Worm (Caenorhabditis elegans) whole organism, L3 larva: ENCODE data around the gene arx-3.
A peak's percentile ranks its signal among the peaks of the same experiment; 100 is the strongest.

Source experiments
- R02D3.7 ChIP-seq: fragments of 150-350 bp; optimal IDR thresholded peaks from 2 replicates; lab custom pipeline; 2014; ENCODE audit warnings: missing biosample characterization, missing genetic modification characterization
- ZK546.5 ChIP-seq: sonication (generic microtip); optimal IDR thresholded peaks from 2 replicates; lab custom pipeline; 2017; ENCODE audit warnings: missing biosample characterization, missing genetic modification characterization
- ceh-16 ChIP-seq: sonication (generic microtip); optimal IDR thresholded peaks from 2 replicates; lab custom pipeline; 2017; ENCODE audit warnings: missing biosample characterization, missing genetic modification characterization
- ceh-28 ChIP-seq: fragments of 150-350 bp; optimal IDR thresholded peaks from 2 replicates; lab custom pipeline; 2014; ENCODE audit warnings: missing biosample characterization, missing genetic modification reagents, missing genetic modification characterization
- ceh-82 ChIP-seq: fragments of 150-350 bp; optimal IDR thresholded peaks from 2 replicates; lab custom pipeline; 2014; ENCODE audit warnings: missing biosample characterization, missing genetic modification characterization
- ceh-9 ChIP-seq: sonication (generic microtip); optimal IDR thresholded peaks from 2 replicates; lab custom pipeline; 2018; ENCODE audit warnings: missing biosample characterization, missing genetic modification characterization
- fkh-10 ChIP-seq: sonication (generic microtip); optimal IDR thresholded peaks from 2 replicates; lab custom pipeline; 2017; ENCODE audit warnings: missing biosample characterization, missing genetic modification reagents, missing genetic modification characterization
- fkh-2 ChIP-seq: fragments of 150-350 bp; optimal IDR thresholded peaks from 2 replicates; lab custom pipeline; 2014; ENCODE audit warnings: missing biosample characterization, missing genetic modification reagents, missing genetic modification characterization
- hmg-11 ChIP-seq: sonication (generic microtip); optimal IDR thresholded peaks from 2 replicates; lab custom pipeline; 2016; ENCODE audit warnings: missing genetic modification characterization, missing compliant biosample characterization
- lin-39 ChIP-seq: fragments of 150-350 bp; optimal IDR thresholded peaks from 2 replicates; lab custom pipeline; 2018; ENCODE audit warnings: missing biosample characterization, missing genetic modification reagents, missing genetic modification characterization
- lsy-12 ChIP-seq: sonication (generic microtip); optimal IDR thresholded peaks from 2 replicates; lab custom pipeline; 2016; ENCODE audit warnings: mild to moderate bottlenecking, missing genetic modification characterization, missing compliant biosample characterization
- nhr-12 ChIP-seq: fragments of 150-350 bp; optimal IDR thresholded peaks from 2 replicates; lab custom pipeline; 2014; ENCODE audit warnings: missing biosample characterization, missing genetic modification characterization
- nhr-237 ChIP-seq: fragments of 150-350 bp; optimal IDR thresholded peaks from 2 replicates; lab custom pipeline; 2014; ENCODE audit warnings: missing biosample characterization, missing genetic modification characterization
- nhr-25 ChIP-seq: sonication (generic microtip); optimal IDR thresholded peaks from 2 replicates; lab custom pipeline; 2017; ENCODE audit warnings: missing biosample characterization, missing genetic modification characterization
- nhr-43 ChIP-seq: sonication (generic microtip); optimal IDR thresholded peaks from 2 replicates; lab custom pipeline; 2016; ENCODE audit warnings: mild to moderate bottlenecking, missing genetic modification characterization, missing compliant biosample characterization; ENCODE audit not compliant: poor library complexity, severe bottlenecking
- nhr-67 ChIP-seq: fragments of 150-350 bp; optimal IDR thresholded peaks from 2 replicates; lab custom pipeline; 2014; ENCODE audit warnings: missing biosample characterization, missing genetic modification characterization
- sea-2 ChIP-seq: fragments of 150-350 bp; sonication (generic microtip); optimal IDR thresholded peaks from 4 replicates; lab custom pipeline; 2014; ENCODE audit warnings: missing biosample characterization, missing genetic modification reagents, missing genetic modification characterization
- snpc-4 ChIP-seq: fragments of 150-350 bp; optimal IDR thresholded peaks from 2 replicates; lab custom pipeline; 2014; ENCODE audit warnings: missing biosample characterization, missing genetic modification characterization
- zag-1 ChIP-seq: fragments of 150-350 bp; optimal IDR thresholded peaks from 2 replicates; lab custom pipeline; 2014; ENCODE audit warnings: missing biosample characterization, missing genetic modification characterization

Gene arx-3

DNA sequence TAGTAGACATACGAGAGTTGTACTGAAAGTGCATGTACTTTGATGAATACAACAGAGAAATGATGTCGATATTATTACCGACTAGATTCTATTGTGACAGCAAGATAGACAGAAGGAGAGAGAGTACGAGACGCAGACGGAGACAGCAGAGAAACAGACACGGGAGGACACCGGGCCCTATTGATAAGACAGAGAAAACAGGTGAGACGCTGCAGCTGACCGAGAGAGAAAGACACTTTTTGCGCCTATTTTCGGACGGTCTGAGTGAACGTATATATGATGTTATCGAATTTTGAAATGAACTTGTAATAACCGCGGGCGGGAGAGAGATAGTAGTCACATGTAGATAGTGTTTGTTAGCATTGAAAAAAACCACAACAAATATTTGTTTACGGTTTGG lies 55.0 kb downstream of the arx-3 start (continued):
- TF ChIP-seq nhr-25 (tag; lab: Kevin White, UChicago) = peak; percentile 60
- no peak for TF ChIP-seq zag-1 (tag; lab: Kevin White, UChicago)
- no peak for TF ChIP-seq ZK546.5 (tag; lab: Kevin White, UChicago)
- peak; percentile 9 for TF ChIP-seq hmg-11 (tag; lab: Kevin White, UChicago)
- TF ChIP-seq lin-39 (tag; lab: Kevin White, UChicago) = no peak
- TF ChIP-seq ceh-82 (tag; lab: Kevin White, UChicago) = no peak
- TF ChIP-seq nhr-237 = no peak

DNA sequence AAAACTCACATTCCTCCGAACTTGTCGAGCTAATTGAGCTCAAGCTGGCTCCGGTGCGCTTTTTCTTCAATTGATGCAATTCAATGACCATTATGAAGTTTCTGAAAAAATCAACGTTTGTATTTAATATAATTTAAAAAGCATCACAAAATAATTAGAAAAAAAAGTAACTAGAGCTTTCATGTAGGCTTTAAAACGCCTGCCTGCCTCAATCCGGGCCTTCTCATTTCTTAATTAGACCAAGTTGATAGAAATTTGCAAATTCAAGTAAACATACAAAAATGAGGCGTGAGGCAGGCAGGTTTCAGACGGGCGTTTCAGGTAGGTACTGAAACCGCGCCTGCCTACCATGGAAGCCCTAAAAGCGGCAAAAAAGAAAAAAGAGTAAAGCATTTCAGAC lies 55.4 kb downstream of the arx-3 start, which contains the start of gene Y56A3A.33:
TSS of gene Y56A3A.33 (minus strand) at position 101 of the 400 bp plus-strand sequence.
- no peak for TF ChIP-seq ceh-28 (tag; lab: Kevin White, UChicago)
- no peak for TF ChIP-seq ceh-16 (tag; lab: Kevin White, UChicago)
- TF ChIP-seq fkh-10 (GFP tag; lab: Kevin White, UChicago) = no peak
- TF ChIP-seq R02D3.7 (tag; lab: Kevin White, UChicago) = no peak
- TF ChIP-seq nhr-12 (tag; lab: Kevin White, UChicago) = no peak
- TF ChIP-seq sea-2 (GFP tag; lab: Kevin White, UChicago) = no peak
- TF ChIP-seq snpc-4 = no peak
- no peak for TF ChIP-seq nhr-43
- no peak for TF ChIP-seq fkh-2
- TF ChIP-seq lsy-12 = no peak
- TF ChIP-seq nhr-67 (tag; lab: Kevin White, UChicago) = no peak
- TF ChIP-seq ceh-82 (tag; lab: Kevin White, UChicago) = no peak
- TF ChIP-seq ceh-9 (tag; lab: Kevin White, UChicago) = no peak
